Worm (Caenorhabditis elegans): Measurements from ENCODE around the gene T04C9.1.

DNA sequence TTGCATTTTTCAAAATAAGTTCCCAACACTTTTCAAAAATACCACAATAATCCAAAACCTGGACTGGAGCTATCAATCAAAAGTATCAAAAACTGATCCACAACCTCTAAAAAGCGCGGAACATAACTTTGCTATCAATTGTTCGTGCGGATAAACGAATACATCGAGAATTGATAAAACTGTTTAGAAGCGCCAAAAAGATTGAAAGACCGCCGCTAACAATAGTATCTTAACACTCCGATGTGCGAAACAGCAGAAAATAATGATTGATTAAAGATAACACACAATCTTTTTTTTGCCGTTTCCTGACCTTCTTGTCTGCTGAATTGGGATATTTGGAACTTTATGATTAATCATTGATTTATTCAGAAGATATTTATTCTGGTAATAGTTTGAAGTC, 35.4 kb downstream of the T04C9.1 start, which contains the start of gene tbx-7:
- TF ChIP-seq ces-1 (GFP tag; optimal IDR thresholded peaks at IDR 0.05): no peak
- no peak for TF ChIP-seq lin-15B (tag; optimal IDR thresholded peaks at IDR 0.05)
- TF ChIP-seq sdz-12 (GFP tag; optimal IDR thresholded peaks at IDR 0.05): no peak
- TF ChIP-seq nhr-11 (tag; optimal IDR thresholded peaks at IDR 0.05): no peak
- TF ChIP-seq vab-7 (GFP tag; IDR thresholded peaks at IDR 0.05): no peak
- TF ChIP-seq madf-9 (GFP tag; conservative IDR thresholded peaks at IDR 0.05): no peak
- no peak for TF ChIP-seq zag-1 (tag; optimal IDR thresholded peaks at IDR 0.05)
- TF ChIP-seq lin-39 (tag; optimal IDR thresholded peaks at IDR 0.05): no peak
- TF ChIP-seq tra-1 (GFP tag; IDR thresholded peaks at IDR 0.05): no peak

Data from whole organism, L4 larva.